Worm (Caenorhabditis elegans) whole organism, early embryonic: Measurements from ENCODE around the gene K11H12.10.

Experiments
- B0310.2 ChIP-seq: sonication (generic microtip); optimal IDR thresholded peaks from 2 replicates; lab custom pipeline; 2016; ENCODE audit warnings: mild to moderate bottlenecking, missing genetic modification characterization, missing compliant biosample characterization
- ama-1 ChIP-seq: fragments of 150-350 bp; optimal IDR thresholded peaks from 2 replicates; lab custom pipeline; 2014
- ceh-36 ChIP-seq: sonication (generic microtip); optimal IDR thresholded peaks from 2 replicates; lab custom pipeline; 2016; ENCODE audit warnings: missing genetic modification characterization, inconsistent platforms, missing compliant biosample characterization
- hmbx-1 ChIP-seq: sonication (generic microtip); optimal IDR thresholded peaks from 2 replicates; lab custom pipeline; 2016; ENCODE audit warnings: mild to moderate bottlenecking, missing genetic modification characterization, missing compliant biosample characterization
- hmg-4 ChIP-seq: fragments of 200-800 bp; sonication (Bioruptor generic); optimal IDR thresholded peaks from 2 replicates; lab custom pipeline; 2018; ENCODE audit warnings: mild to moderate bottlenecking, missing genetic modification characterization, missing compliant biosample characterization
- hnd-1 ChIP-seq: sonication (generic microtip); optimal IDR thresholded peaks from 2 replicates; lab custom pipeline; 2016; ENCODE audit warnings: missing genetic modification characterization, missing compliant biosample characterization
- pes-1 ChIP-seq: fragments of 200-800 bp; sonication (Bioruptor generic); IDR thresholded peaks from 2 replicates; pipeline ENCODE4 v1.3.6; 2022; ENCODE audit warnings: missing genetic modification reagents, missing genetic modification characterization, missing compliant biosample characterization
- scrt-1 ChIP-seq: fragments of 200-800 bp; sonication (Bioruptor generic); IDR thresholded peaks from 2 replicates; pipeline ENCODE4 v1.3.6; 2022; ENCODE audit warnings: missing genetic modification characterization, missing compliant biosample characterization
- sea-1 ChIP-seq: fragments of 200-800 bp; sonication (Bioruptor generic); conservative IDR thresholded peaks from 2 replicates; pipeline ENCODE4 v1.3.6; 2022; ENCODE audit warnings: missing genetic modification characterization, missing compliant biosample characterization
- tbx-11 ChIP-seq: fragments of 200-800 bp; sonication (Bioruptor generic); IDR thresholded peaks from 2 replicates; pipeline ENCODE4 v1.3.6; 2022; ENCODE audit warnings: missing genetic modification characterization, missing compliant biosample characterization
- tbx-37 ChIP-seq: fragments of 200-800 bp; sonication (Bioruptor generic); conservative IDR thresholded peaks from 2 replicates; pipeline ENCODE4 v1.3.6; 2022; ENCODE audit warnings: missing genetic modification reagents, missing genetic modification characterization, missing compliant biosample characterization

DNA sequence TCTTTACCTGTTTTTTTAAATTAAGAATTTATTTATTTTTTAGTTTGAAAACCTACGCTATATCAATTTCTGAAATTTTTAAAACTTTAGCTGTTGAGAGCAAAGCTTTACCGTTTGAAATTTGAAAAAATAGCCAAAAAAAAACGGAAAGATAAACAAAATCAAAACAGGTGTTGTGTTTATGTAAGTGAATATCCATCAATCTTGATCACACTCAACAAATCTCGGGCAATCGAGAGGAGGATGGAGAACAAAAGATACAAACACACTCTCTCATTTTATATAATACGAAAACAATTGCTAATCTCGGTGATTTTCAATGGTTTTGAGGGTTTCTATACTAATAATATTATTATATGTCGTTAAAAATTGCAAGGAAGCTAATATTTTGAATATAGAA lies 14.3 kb upstream of the K11H12.10 start:
- no peak for TF ChIP-seq ama-1 (lab: Kevin White, UChicago)
- no peak for TF ChIP-seq hmg-4 (GFP tag; lab: Kevin White, UChicago)
- no peak for TF ChIP-seq ceh-36 (tag; lab: Kevin White, UChicago)
- no peak for TF ChIP-seq hnd-1 (tag; lab: Kevin White, UChicago)
- TF ChIP-seq B0310.2: no peak
- no peak for TF ChIP-seq tbx-37 (GFP tag; lab: Robert Waterston, UW)
- no peak for TF ChIP-seq hmbx-1 (tag; lab: Kevin White, UChicago)
- TF ChIP-seq pes-1: no peak
- no peak for TF ChIP-seq tbx-11 (GFP tag; lab: Robert Waterston, UW)
- no peak for TF ChIP-seq sea-1 (GFP tag; lab: Robert Waterston, UW)
- no peak for TF ChIP-seq scrt-1 (GFP tag; lab: Robert Waterston, UW)
